Worm (Caenorhabditis elegans) whole organism, young adult: ENCODE measurements around the gene rec-8.

Experiments
- B0261.1 ChIP-seq: sonication (generic microtip); optimal IDR thresholded peaks from 2 replicates; lab custom pipeline; 2016; ENCODE audit warnings: mild to moderate bottlenecking, missing genetic modification characterization, moderate library complexity, missing compliant biosample characterization
- C06A6.2 ChIP-seq: fragments of 200-800 bp; sonication (Bioruptor generic); conservative IDR thresholded peaks from 2 replicates; pipeline ENCODE4 v1.3.6; 2022; ENCODE audit warnings: missing genetic modification characterization, missing compliant biosample characterization
- F23B12.7 ChIP-seq: sonication (generic microtip); optimal IDR thresholded peaks from 2 replicates; lab custom pipeline; 2017; ENCODE audit warnings: missing genetic modification characterization, mild to moderate bottlenecking, missing compliant biosample characterization, antibody characterized with exemption, moderate library complexity; ENCODE audit not compliant: insufficient read depth
- F39B2.1 ChIP-seq: fragments of 200-800 bp; sonication (Bioruptor generic); IDR thresholded peaks from 2 replicates; pipeline ENCODE4 v1.3.6; 2022; ENCODE audit warnings: missing genetic modification reagents, missing genetic modification characterization, missing compliant biosample characterization
- F55B11.4 ChIP-seq: sonication (generic microtip); optimal IDR thresholded peaks from 2 replicates; lab custom pipeline; 2016; ENCODE audit warnings: missing compliant biosample characterization, missing genetic modification characterization, borderline replicate concordance; ENCODE audit not compliant: insufficient read depth
- K12H6.12 ChIP-seq: fragments of 200-800 bp; sonication (Bioruptor generic); optimal IDR thresholded peaks from 2 replicates; lab custom pipeline; 2018; ENCODE audit warnings: mild to moderate bottlenecking, missing genetic modification characterization, missing compliant biosample characterization
- ZK185.1 ChIP-seq: sonication (generic microtip); optimal IDR thresholded peaks from 2 replicates; lab custom pipeline; 2016; ENCODE audit warnings: mild to moderate bottlenecking, missing genetic modification characterization, missing compliant biosample characterization; ENCODE audit not compliant: poor library complexity, severe bottlenecking
- atf-7 ChIP-seq: sonication (generic microtip); optimal IDR thresholded peaks from 2 replicates; lab custom pipeline; 2017; ENCODE audit warnings: mild to moderate bottlenecking, missing genetic modification characterization, missing compliant biosample characterization
- athp-1 ChIP-seq: sonication (generic microtip); optimal IDR thresholded peaks from 2 replicates; lab custom pipeline; 2017; ENCODE audit warnings: mild to moderate bottlenecking, missing genetic modification characterization, missing compliant biosample characterization
- attf-3 ChIP-seq: fragments of 200-800 bp; sonication (Bioruptor generic); conservative IDR thresholded peaks from 2 replicates; pipeline ENCODE4 v1.3.6; 2022; ENCODE audit warnings: missing genetic modification reagents, missing genetic modification characterization, missing compliant biosample characterization
- attf-5 ChIP-seq: fragments of 200-800 bp; sonication (Bioruptor generic); optimal IDR thresholded peaks from 2 replicates; lab custom pipeline; 2018; ENCODE audit warnings: mild to moderate bottlenecking, missing genetic modification characterization, missing compliant biosample characterization
- cebp-1 ChIP-seq, 2 experiments: fragments of 200-800 bp in 1 of 2; sonication (Bioruptor generic) in 1 of 2; sonication (generic microtip) in 1 of 2; IDR thresholded peaks in 1 of 2; optimal IDR thresholded peaks in 1 of 2; 2 replicates each; pipeline versions ENCODE4 v1.3.6 to Lab custom; 2017 to 2022; ENCODE audit warnings: missing compliant biosample characterization in 2 of 2, missing genetic modification characterization in 2 of 2, mild to moderate bottlenecking in 1 of 2, missing genetic modification reagents in 1 of 2, moderate library complexity in 1 of 2
- ceh-27 ChIP-seq: fragments of 200-800 bp; sonication (Bioruptor generic); optimal IDR thresholded peaks from 2 replicates; lab custom pipeline; 2018; ENCODE audit warnings: mild to moderate bottlenecking, missing genetic modification characterization, moderate library complexity, missing compliant biosample characterization
- ceh-40 ChIP-seq: fragments of 200-800 bp; sonication (Bioruptor generic); IDR thresholded peaks from 2 replicates; pipeline ENCODE4 v1.3.6; 2022; ENCODE audit warnings: missing genetic modification characterization, missing compliant biosample characterization
- ceh-58 ChIP-seq: fragments of 200-800 bp; sonication (Bioruptor generic); IDR thresholded peaks from 2 replicates; pipeline ENCODE4 v1.3.6; 2022; ENCODE audit warnings: missing genetic modification characterization, missing compliant biosample characterization
- ceh-79 ChIP-seq: sonication (generic microtip); optimal IDR thresholded peaks from 2 replicates; lab custom pipeline; 2017; ENCODE audit warnings: mild to moderate bottlenecking, missing genetic modification characterization, missing compliant biosample characterization
- die-1 ChIP-seq: sonication (generic microtip); optimal IDR thresholded peaks from 2 replicates; lab custom pipeline; 2016; ENCODE audit warnings: missing genotype, mild to moderate bottlenecking, missing genetic modification characterization, missing compliant biosample characterization
- dpl-1 ChIP-seq: fragments of 150-350 bp; optimal IDR thresholded peaks from 2 replicates; lab custom pipeline; 2014; ENCODE audit warnings: missing biosample characterization, missing genetic modification reagents, missing genetic modification characterization
- egl-18 ChIP-seq: fragments of 200-800 bp; sonication (Bioruptor generic); IDR thresholded peaks from 2 replicates; pipeline ENCODE4 v1.3.6; 2022; ENCODE audit warnings: missing genetic modification reagents, missing genetic modification characterization, missing compliant biosample characterization
- him-1 ChIP-seq: sonication (generic microtip); optimal IDR thresholded peaks from 2 replicates; lab custom pipeline; 2016; ENCODE audit warnings: missing genotype, missing genetic modification reagents, missing genetic modification characterization, missing compliant biosample characterization
- hlh-12 ChIP-seq: sonication (generic microtip); optimal IDR thresholded peaks from 2 replicates; lab custom pipeline; 2016; ENCODE audit warnings: missing genetic modification characterization, missing compliant biosample characterization
- hrde-1 ChIP-seq: sonication (generic microtip); optimal IDR thresholded peaks from 2 replicates; lab custom pipeline; 2016; ENCODE audit warnings: missing genetic modification characterization, mild to moderate bottlenecking, missing compliant biosample characterization, moderate library complexity, missing genotype, missing genetic modification reagents, borderline replicate concordance
- lag-1 ChIP-seq: fragments of 200-800 bp; sonication (Bioruptor generic); IDR thresholded peaks from 2 replicates; pipeline ENCODE4 v1.3.6; 2022; ENCODE audit warnings: missing genetic modification reagents, missing genetic modification characterization, missing compliant biosample characterization
- let-526 ChIP-seq: fragments of 200-800 bp; sonication (Bioruptor generic); IDR thresholded peaks from 2 replicates; pipeline ENCODE4 v1.3.6; 2022; ENCODE audit warnings: missing genetic modification reagents, missing genetic modification characterization, missing compliant biosample characterization
- lin-26 ChIP-seq: fragments of 200-800 bp; sonication (Bioruptor generic); IDR thresholded peaks from 2 replicates; pipeline ENCODE4 v1.3.6; 2022; ENCODE audit warnings: missing genetic modification reagents, missing genetic modification characterization, missing compliant biosample characterization
- lin-54 ChIP-seq: fragments of 200-800 bp; sonication (Bioruptor generic); optimal IDR thresholded peaks from 2 replicates; lab custom pipeline; 2018; ENCODE audit warnings: mild to moderate bottlenecking, missing genetic modification characterization, missing compliant biosample characterization
- lsl-1 ChIP-seq: fragments of 200-800 bp; sonication (Bioruptor generic); optimal IDR thresholded peaks from 2 replicates; lab custom pipeline; 2018; ENCODE audit warnings: mild to moderate bottlenecking, missing genetic modification characterization, moderate library complexity, missing compliant biosample characterization
- lsy-27 ChIP-seq: sonication (generic microtip); optimal IDR thresholded peaks from 2 replicates; lab custom pipeline; 2017; ENCODE audit warnings: missing genetic modification characterization, mild to moderate bottlenecking, missing compliant biosample characterization, antibody characterized with exemption, missing genotype, borderline replicate concordance; ENCODE audit not compliant: insufficient read depth
- madf-10 ChIP-seq: sonication (generic microtip); optimal IDR thresholded peaks from 2 replicates; lab custom pipeline; 2016; ENCODE audit warnings: mild to moderate bottlenecking, missing genetic modification characterization, missing compliant biosample characterization
- madf-3 ChIP-seq: fragments of 200-800 bp; sonication (Bioruptor generic); IDR thresholded peaks from 2 replicates; pipeline ENCODE4 v1.3.6; 2022; ENCODE audit warnings: missing genetic modification reagents, missing genetic modification characterization, missing compliant biosample characterization
- madf-8 ChIP-seq: fragments of 200-800 bp; sonication (Bioruptor generic); conservative IDR thresholded peaks from 2 replicates; pipeline ENCODE4 v1.3.6; 2022; ENCODE audit warnings: missing genetic modification reagents, missing genetic modification characterization, missing compliant biosample characterization
- mcd-1 ChIP-seq: fragments of 200-800 bp; sonication (Bioruptor generic); IDR thresholded peaks from 2 replicates; pipeline ENCODE4 v1.3.6; 2022; ENCODE audit warnings: missing genetic modification reagents, missing genetic modification characterization, missing compliant biosample characterization
- mel-28 ChIP-seq: sonication (generic microtip); optimal IDR thresholded peaks from 2 replicates; lab custom pipeline; 2016; ENCODE audit warnings: borderline replicate concordance, mild to moderate bottlenecking, missing genetic modification characterization, missing compliant biosample characterization
- mes-4 ChIP-seq: sonication (generic microtip); optimal IDR thresholded peaks from 2 replicates; lab custom pipeline; 2016; ENCODE audit warnings: missing genotype, missing genetic modification characterization, missing compliant biosample characterization
- nfya-2 ChIP-seq: fragments of 200-800 bp; sonication (Bioruptor generic); IDR thresholded peaks from 2 replicates; pipeline ENCODE4 v1.3.6; 2022; ENCODE audit warnings: missing genetic modification reagents, missing genetic modification characterization, missing compliant biosample characterization
- nfyb-1 ChIP-seq: fragments of 200-800 bp; sonication (Bioruptor generic); IDR thresholded peaks from 2 replicates; pipeline ENCODE4 v1.3.6; 2022; ENCODE audit warnings: missing genetic modification reagents, missing genetic modification characterization, missing compliant biosample characterization
- nhr-120 ChIP-seq: fragments of 200-800 bp; sonication (Bioruptor generic); IDR thresholded peaks from 2 replicates; pipeline ENCODE4 v1.3.6; 2022; ENCODE audit warnings: missing genetic modification characterization, missing compliant biosample characterization
- nhr-80 ChIP-seq: sonication (generic microtip); optimal IDR thresholded peaks from 2 replicates; lab custom pipeline; 2016; ENCODE audit warnings: missing genetic modification characterization, missing compliant biosample characterization
- sea-2 ChIP-seq: fragments of 200-800 bp; sonication (Bioruptor generic); IDR thresholded peaks from 2 replicates; pipeline ENCODE4 v1.3.6; 2022; ENCODE audit warnings: missing genetic modification characterization, missing compliant biosample characterization
- snpc-1.1 ChIP-seq: sonication (generic microtip); optimal IDR thresholded peaks from 2 replicates; lab custom pipeline; 2017; ENCODE audit warnings: missing genetic modification characterization, mild to moderate bottlenecking, missing compliant biosample characterization, antibody characterized with exemption, moderate library complexity, missing genotype, missing genetic modification reagents; ENCODE audit not compliant: insufficient read depth
- snpc-3.4 ChIP-seq: sonication (generic microtip); optimal IDR thresholded peaks from 2 replicates; lab custom pipeline; 2017; ENCODE audit warnings: missing genetic modification characterization, mild to moderate bottlenecking, missing compliant biosample characterization, antibody characterized with exemption, moderate library complexity, missing genotype, missing genetic modification reagents
- tbp1 ChIP-seq: fragments of 200-800 bp; sonication (Bioruptor generic); optimal IDR thresholded peaks from 2 replicates; lab custom pipeline; 2018; ENCODE audit warnings: mild to moderate bottlenecking, missing genetic modification characterization, missing compliant biosample characterization
- unc-130 ChIP-seq: sonication (generic microtip); optimal IDR thresholded peaks from 2 replicates; lab custom pipeline; 2016; ENCODE audit warnings: missing genetic modification reagents, missing genetic modification characterization, missing compliant biosample characterization
- xnd-1 ChIP-seq: sonication (generic microtip); optimal IDR thresholded peaks from 2 replicates; lab custom pipeline; 2016; ENCODE audit warnings: missing genotype, missing genetic modification reagents, missing genetic modification characterization, missing compliant biosample characterization
- ztf-25 ChIP-seq: fragments of 200-800 bp; sonication (Bioruptor generic); IDR thresholded peaks from 2 replicates; pipeline ENCODE4 v1.3.6; 2022; ENCODE audit warnings: missing genetic modification reagents, missing genetic modification characterization, missing compliant biosample characterization
- ztf-28 ChIP-seq: fragments of 200-800 bp; sonication (Bioruptor generic); IDR thresholded peaks from 2 replicates; pipeline ENCODE4 v1.3.6; 2022; ENCODE audit warnings: missing genetic modification reagents, missing genetic modification characterization, missing compliant biosample characterization
- ztf-3 ChIP-seq: fragments of 200-800 bp; sonication (Bioruptor generic); optimal IDR thresholded peaks from 2 replicates; lab custom pipeline; 2018; ENCODE audit warnings: mild to moderate bottlenecking, missing genetic modification characterization, missing compliant biosample characterization
- ztf-6 ChIP-seq: fragments of 200-800 bp; sonication (Bioruptor generic); IDR thresholded peaks from 2 replicates; pipeline ENCODE4 v1.3.6; 2022; ENCODE audit warnings: missing genetic modification reagents, missing genetic modification characterization, missing compliant biosample characterization

Gene rec-8

DNA sequence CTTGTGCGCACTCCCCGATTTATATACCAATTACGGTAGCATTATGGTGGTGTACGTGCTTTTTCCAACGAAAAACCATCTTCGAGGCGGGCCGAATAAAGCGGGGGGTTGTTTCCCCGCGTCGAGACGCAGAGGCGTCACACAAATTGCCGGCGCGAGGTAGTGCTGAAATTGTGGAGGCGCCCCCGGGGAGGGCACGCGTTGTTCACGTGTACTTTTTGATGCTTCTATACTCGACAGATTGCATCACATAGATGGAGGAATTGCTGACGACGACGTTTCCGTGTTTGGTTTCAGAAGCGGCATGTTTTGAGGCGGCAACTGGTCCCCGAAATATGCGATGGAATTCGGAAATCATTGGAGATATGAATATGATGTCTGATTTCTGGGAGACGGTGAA lies 42.3 kb upstream of the rec-8 start (continued):
- TF ChIP-seq ztf-25 (GFP tag; lab: Robert Waterston, UW): no peak; the same call in 1 of the 2 replicates
- peak; percentile 44 for TF ChIP-seq lin-54 (GFP tag; lab: Kevin White, UChicago)
- no peak for TF ChIP-seq him-1 (tag; lab: Kevin White, UChicago)
- TF ChIP-seq B0261.1 (tag; lab: Kevin White, UChicago): no peak
- no peak for TF ChIP-seq snpc-3.4 (tag; lab: Kevin White, UChicago)
- no peak for TF ChIP-seq cebp-1 (GFP tag; IDR thresholded peaks at IDR 0.05; lab: Robert Waterston, UW)
- TF ChIP-seq cebp-1 (tag; optimal IDR thresholded peaks at IDR 0.05; lab: Kevin White, UChicago): peak; percentile 84
- TF ChIP-seq madf-8 (GFP tag; lab: Robert Waterston, UW): no peak
- TF ChIP-seq ztf-6 (GFP tag; lab: Robert Waterston, UW): 0 out of 2 replicates have a peak, but pooled peaks have one; percentile 74
- no peak for TF ChIP-seq ceh-40 (GFP tag; lab: Robert Waterston, UW)
- TF ChIP-seq nhr-120 (GFP tag; lab: Robert Waterston, UW): no peak
- TF ChIP-seq lin-26 (GFP tag; lab: Robert Waterston, UW): 0 out of 2 replicates have a peak, but pooled peaks have one; percentile 43
- peak; percentile 77 for TF ChIP-seq mcd-1
- TF ChIP-seq ceh-27 (GFP tag; lab: Kevin White, UChicago): peak; percentile 84
- TF ChIP-seq nfya-2 (GFP tag; lab: Robert Waterston, UW): no peak
- no peak for TF ChIP-seq sea-2 (GFP tag; lab: Robert Waterston, UW)
- no peak for TF ChIP-seq let-526 (GFP tag; lab: Robert Waterston, UW)
- no peak for TF ChIP-seq xnd-1 (tag; lab: Kevin White, UChicago)
- TF ChIP-seq mes-4 (tag; lab: Kevin White, UChicago): no peak
- no peak for TF ChIP-seq F55B11.4
- TF ChIP-seq attf-5 (GFP tag; lab: Kevin White, UChicago): peak; percentile 64
- TF ChIP-seq ZK185.1 (tag; lab: Kevin White, UChicago): no peak
- no peak for TF ChIP-seq ceh-79 (tag; lab: Kevin White, UChicago)
- TF ChIP-seq ztf-28: no peak
- 0 out of 2 replicates have a peak, but pooled peaks have one; percentile 51 for TF ChIP-seq nfyb-1
- no peak for TF ChIP-seq mel-28 (tag; lab: Kevin White, UChicago)
- TF ChIP-seq F39B2.1: no peak
- TF ChIP-seq lag-1: no peak
- TF ChIP-seq athp-1: no peak
- TF ChIP-seq madf-3 (GFP tag; lab: Robert Waterston, UW): 0 out of 2 replicates have a peak, but pooled peaks have one; percentile 30
- no peak for TF ChIP-seq dpl-1
- TF ChIP-seq atf-7 (tag; lab: Kevin White, UChicago): peak; percentile 82
- TF ChIP-seq unc-130 (GFP tag; lab: Kevin White, UChicago): no peak
- peak; percentile 57 for TF ChIP-seq nhr-80
- no peak for TF ChIP-seq egl-18
- no peak for TF ChIP-seq ceh-58 (GFP tag; lab: Robert Waterston, UW)
- TF ChIP-seq ztf-3: peak; percentile 39
- TF ChIP-seq C06A6.2 (GFP tag; lab: Robert Waterston, UW): peak; percentile 77; the same call in 1 of the 2 replicates
- TF ChIP-seq tbp1 (GFP tag; lab: Kevin White, UChicago): peak; percentile 57
- TF ChIP-seq snpc-1.1 (tag; lab: Kevin White, UChicago): no peak
- no peak for TF ChIP-seq F23B12.7
- TF ChIP-seq attf-3 (GFP tag; lab: Robert Waterston, UW): no peak
- TF ChIP-seq lsl-1 (GFP tag; lab: Kevin White, UChicago): no peak
- TF ChIP-seq lsy-27 (tag; lab: Kevin White, UChicago): no peak
- TF ChIP-seq hrde-1 (tag; lab: Kevin White, UChicago): no peak
- TF ChIP-seq madf-10 (tag; lab: Kevin White, UChicago): peak; percentile 33
- no peak for TF ChIP-seq die-1 (tag; lab: Kevin White, UChicago)
- no peak for TF ChIP-seq hlh-12 (tag; lab: Kevin White, UChicago)
- TF ChIP-seq K12H6.12 (tag; lab: Kevin White, UChicago): peak; percentile 82
